Worm (Caenorhabditis elegans) whole organism, L1 larva: ENCODE data around the gene enu-3.6.

ENCODE experiments used
- blmp-1 ChIP-seq: fragments of 150-350 bp; optimal IDR thresholded peaks from 2 replicates; lab custom pipeline; 2014; ENCODE audit warnings: missing biosample characterization, missing genetic modification characterization
- ceh-82 ChIP-seq, 3 experiments: fragments of 150-350 bp in 1 of 3; sonication (generic microtip) in 2 of 3; optimal IDR thresholded peaks; 2 replicates each; lab custom pipeline; 2014 to 2017; ENCODE audit warnings: missing biosample characterization in 3 of 3, missing genetic modification characterization in 3 of 3
- fkh-10 ChIP-seq: sonication (generic microtip); optimal IDR thresholded peaks from 2 replicates; lab custom pipeline; 2017; ENCODE audit warnings: missing biosample characterization, missing genetic modification reagents, missing genetic modification characterization
- fkh-8 ChIP-seq: sonication (generic microtip); optimal IDR thresholded peaks from 2 replicates; lab custom pipeline; 2016; ENCODE audit warnings: mild to moderate bottlenecking, missing genetic modification characterization, missing compliant biosample characterization
- fos-1 ChIP-seq: fragments of 150-350 bp; optimal IDR thresholded peaks from 2 replicates; lab custom pipeline; 2014; ENCODE audit warnings: missing biosample characterization, missing genetic modification characterization
- jun-1 ChIP-seq: fragments of 150-350 bp; optimal IDR thresholded peaks from 2 replicates; lab custom pipeline; 2014; ENCODE audit warnings: missing biosample characterization, missing genetic modification reagents, missing genetic modification characterization
- lin-13 ChIP-seq: fragments of 150-350 bp; optimal IDR thresholded peaks from 2 replicates; lab custom pipeline; 2014; ENCODE audit warnings: missing biosample characterization, missing genetic modification reagents, missing genetic modification characterization
- nhr-237 ChIP-seq: fragments of 150-350 bp; optimal IDR thresholded peaks from 2 replicates; lab custom pipeline; 2014; ENCODE audit warnings: missing biosample characterization, missing genetic modification characterization
- nhr-47 ChIP-seq: sonication (generic microtip); optimal IDR thresholded peaks from 2 replicates; lab custom pipeline; 2016; ENCODE audit warnings: mild to moderate bottlenecking, missing genetic modification characterization, moderate library complexity, missing compliant biosample characterization
- pqm-1 ChIP-seq: sonication (generic microtip); optimal IDR thresholded peaks from 3 replicates; lab custom pipeline; 2017; ENCODE audit warnings: missing biosample characterization, missing genetic modification characterization
- unc-62 ChIP-seq: fragments of 150-350 bp; optimal IDR thresholded peaks from 2 replicates; lab custom pipeline; 2014; ENCODE audit warnings: missing biosample characterization, missing genetic modification reagents, missing genetic modification characterization

DNA sequence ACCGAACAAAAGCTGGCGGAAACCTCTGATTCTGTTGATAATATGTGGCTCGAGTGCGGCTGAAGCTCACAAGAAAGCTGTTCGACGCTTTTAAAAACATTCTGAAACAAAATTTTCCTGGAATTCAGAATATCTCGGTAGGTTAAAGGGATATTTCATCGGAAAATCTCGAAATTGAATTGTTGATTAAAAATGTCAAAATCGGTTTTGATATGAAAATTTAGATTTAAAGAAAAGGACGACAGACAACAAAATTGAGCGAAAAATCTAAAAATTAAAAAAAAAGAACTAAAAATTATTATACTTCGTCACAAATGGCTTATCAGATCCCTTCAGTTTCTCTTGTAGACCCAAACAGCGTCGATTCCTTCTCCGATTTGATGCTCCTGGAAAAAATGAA lies 49.8 kb upstream of the enu-3.6 start, which contains the start of gene Y39A1A.20:
- TF ChIP-seq lin-13 (no peak), fkh-8 (tag; lab: Kevin White, UChicago) (no peak), unc-62 (GFP tag; lab: Kevin White, UChicago) (no peak), blmp-1 (tag; lab: Kevin White, UChicago) (no peak), nhr-47 (tag; lab: Kevin White, UChicago) (no peak), ceh-82 (tag; optimal IDR thresholded peaks at IDR 0.05; lab: Kevin White, UChicago) (no peak), fkh-10 (GFP tag; lab: Kevin White, UChicago) (no peak), jun-1 (tag; lab: Kevin White, UChicago) (no peak), nhr-237 (tag; lab: Kevin White, UChicago) (no peak), pqm-1 (tag; lab: Kevin White, UChicago) (no peak), fos-1 (tag; lab: Kevin White, UChicago) (no peak)
